Worm (Caenorhabditis elegans) whole organism, midembryonic: ENCODE results near the gene C16A3.2.
A peak's percentile ranks its signal among the peaks of the same experiment; 100 is the strongest.

ENCODE experiments used
- T22C8.4 ChIP-seq: fragments of 200-800 bp; sonication (Bioruptor generic); IDR thresholded peaks from 2 replicates; pipeline ENCODE4 v1.3.6; 2022; ENCODE audit warnings: missing genetic modification characterization, missing compliant biosample characterization
- cog-1 ChIP-seq: sonication (generic microtip); optimal IDR thresholded peaks from 2 replicates; lab custom pipeline; 2016; ENCODE audit warnings: missing genetic modification characterization, missing compliant biosample characterization
- flt-1 ChIP-seq: fragments of 200-800 bp; sonication (Bioruptor generic); IDR thresholded peaks from 2 replicates; pipeline ENCODE4 v1.3.6; 2022; ENCODE audit warnings: missing genetic modification characterization, missing compliant biosample characterization
- med-1 ChIP-seq: sonication (generic microtip); optimal IDR thresholded peaks from 2 replicates; lab custom pipeline; 2017; ENCODE audit warnings: missing genetic modification characterization, mild to moderate bottlenecking, missing compliant biosample characterization, antibody characterized with exemption, missing genetic modification reagents; ENCODE audit not compliant: insufficient read depth
- tab-1 ChIP-seq: fragments of 200-800 bp; sonication (Bioruptor generic); IDR thresholded peaks from 2 replicates; pipeline ENCODE4 v1.3.6; 2022; ENCODE audit warnings: missing genetic modification characterization, missing compliant biosample characterization
- ztf-23 ChIP-seq: fragments of 200-800 bp; sonication (Bioruptor generic); IDR thresholded peaks from 2 replicates; pipeline ENCODE4 v1.3.6; 2022; ENCODE audit warnings: missing genetic modification reagents, missing genetic modification characterization, missing compliant biosample characterization

DNA sequence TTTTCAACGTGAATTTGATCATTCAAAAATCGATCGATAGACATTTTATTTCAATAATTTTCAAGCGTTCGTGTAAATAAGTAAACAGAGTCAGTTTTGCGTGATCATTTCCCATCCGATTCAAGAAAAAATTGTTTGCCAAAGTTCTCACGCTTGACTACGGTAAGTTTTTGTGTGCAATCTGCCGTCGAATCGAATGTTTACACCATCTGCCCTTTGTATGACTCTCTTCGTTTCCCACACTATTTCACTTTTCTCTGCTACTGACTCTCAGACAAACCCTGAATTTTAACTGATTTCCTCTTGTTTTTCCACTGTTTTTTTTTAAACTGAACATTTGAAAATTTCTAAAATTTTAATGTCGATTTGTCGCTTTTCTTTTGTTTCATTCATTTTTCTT, 44.9 kb upstream of the C16A3.2 start:
- TF ChIP-seq cog-1, result peak; percentile 73
- TF ChIP-seq ztf-23 (GFP tag; lab: Robert Waterston, UW), result 0 out of 2 replicates have a peak, but pooled peaks have one; percentile 40
- TF ChIP-seq flt-1, result peak; percentile 75; the same call in 1 of the 2 replicates
- TF ChIP-seq tab-1 (GFP tag; lab: Robert Waterston, UW), result no peak
- TF ChIP-seq med-1 (GFP tag; lab: Kevin White, UChicago), result peak; percentile 29
- TF ChIP-seq T22C8.4 (GFP tag; lab: Robert Waterston, UW), result no peak; the same call in 1 of the 2 replicates
